Worm (Caenorhabditis elegans): ENCODE data around the gene E02H4.6.

The E02H4.6 gene

ce11 chrX:14214520-14215023 lies 37.4 kb downstream of the E02H4.6 start, which contains the start of gene K06G5.1:
TSS of gene K06G5.1 (plus strand) at chrX:14214973.
- TF ChIP-seq nhr-76 (tag; optimal IDR thresholded peaks at IDR 0.05) (no peak), nhr-2 (tag; optimal IDR thresholded peaks at IDR 0.05) (no peak), bed-3 (GFP tag; optimal IDR thresholded peaks at IDR 0.05) (no peak), nhr-12 (tag; optimal IDR thresholded peaks at IDR 0.05) (no peak), sem-2 (GFP tag; optimal IDR thresholded peaks at IDR 0.05) (no peak), cnd-1 (tag; optimal IDR thresholded peaks at IDR 0.05) (no peak), unc-62 (GFP tag; optimal IDR thresholded peaks at IDR 0.05) (no peak), snpc-4 (tag; optimal IDR thresholded peaks at IDR 0.05) (no peak), tbx-8 (GFP tag; optimal IDR thresholded peaks at IDR 0.05) (no peak), hlh-1 (tag; optimal IDR thresholded peaks at IDR 0.05) (no peak), nhr-237 (tag; optimal IDR thresholded peaks at IDR 0.05) (no peak), unc-120 (tag; optimal IDR thresholded peaks at IDR 0.05; ENCODE audit: poor library complexity, severe bottlenecking) (no peak), nhr-28 (tag; optimal IDR thresholded peaks at IDR 0.05) (no peak), ham-2 (GFP tag; optimal IDR thresholded peaks at IDR 0.05) (no peak), ztf-11 (tag; optimal IDR thresholded peaks at IDR 0.05) (no peak)

- TF ChIP-seq bed-3 (GFP tag; optimal IDR thresholded peaks at IDR 0.05) (no peak), zip-8 (tag; optimal IDR thresholded peaks at IDR 0.05) (no peak), lin-13 (tag; optimal IDR thresholded peaks at IDR 0.05) (no peak), elt-3 (tag; optimal IDR thresholded peaks at IDR 0.05) (no peak), nhr-12 (tag; optimal IDR thresholded peaks at IDR 0.05) (no peak), unc-39 (tag; optimal IDR thresholded peaks at IDR 0.05) (no peak), mep-1 (tag; optimal IDR thresholded peaks at IDR 0.05) (no peak), lin-32 (GFP tag; optimal IDR thresholded peaks at IDR 0.05) (no peak), lsy-2 (tag; optimal IDR thresholded peaks at IDR 0.05) (no peak), nhr-76 (tag; optimal IDR thresholded peaks at IDR 0.05) (no peak), ztf-11 (tag; optimal IDR thresholded peaks at IDR 0.05) (no peak), nhr-28 (tag; optimal IDR thresholded peaks at IDR 0.05) (no peak), nhr-237 (tag; optimal IDR thresholded peaks at IDR 0.05) (no peak), ham-2 (GFP tag; optimal IDR thresholded peaks at IDR 0.05) (no peak), snpc-4 (tag; optimal IDR thresholded peaks at IDR 0.05) (no peak), mls-2 (tag; optimal IDR thresholded peaks at IDR 0.05) (no peak), ces-1 (GFP tag; optimal IDR thresholded peaks at IDR 0.05) (no peak), hlh-1 (tag; optimal IDR thresholded peaks at IDR 0.05) (no peak), M03D4.4 (tag; optimal IDR thresholded peaks at IDR 0.05) (no peak), tbx-8 (GFP tag; optimal IDR thresholded peaks at IDR 0.05) (no peak)
Measured at ce11 chrX:14213314-14213713, 38.6 kb downstream of the E02H4.6 start.

ce11 chrX:14207942-14208341 lies 44.0 kb downstream of the E02H4.6 start, which contains the start of gene ceh-37:
TSS of gene ceh-37 (minus strand) at chrX:14208000.
- TF ChIP-seq nhr-2 (tag; optimal IDR thresholded peaks at IDR 0.05) (no peak), lin-32 (GFP tag; optimal IDR thresholded peaks at IDR 0.05) (no peak), flh-1 (GFP tag; optimal IDR thresholded peaks at IDR 0.05) (no peak), nhr-28 (tag; optimal IDR thresholded peaks at IDR 0.05) (no peak), ztf-11 (tag; optimal IDR thresholded peaks at IDR 0.05) (no peak), lsy-2 (tag; optimal IDR thresholded peaks at IDR 0.05) (no peak), ham-2 (GFP tag; optimal IDR thresholded peaks at IDR 0.05) (no peak), ces-1 (GFP tag; optimal IDR thresholded peaks at IDR 0.05) (no peak), mls-2 (tag; optimal IDR thresholded peaks at IDR 0.05) (no peak), hlh-1 (tag; optimal IDR thresholded peaks at IDR 0.05) (no peak), ceh-83 (GFP tag; optimal IDR thresholded peaks at IDR 0.05) (no peak)

- no peak for TF ChIP-seq M03D4.4 (tag; optimal IDR thresholded peaks at IDR 0.05)
Measured at ce11 chrX:14206321-14206720, 45.6 kb downstream of the E02H4.6 start.
